Worm (Caenorhabditis elegans) whole organism, late embryonic: ENCODE results near the gene cmd-1.

ENCODE experiments used
- ama-1 ChIP-seq: fragments of 150-350 bp; optimal IDR thresholded peaks from 2 replicates; lab custom pipeline; 2014
- ceh-14 ChIP-seq: sonication (generic microtip); optimal IDR thresholded peaks from 2 replicates; lab custom pipeline; 2016; ENCODE audit warnings: missing genotype, missing genetic modification characterization, missing compliant biosample characterization
- lin-11 ChIP-seq: fragments of 200-800 bp; sonication (Bioruptor generic); optimal IDR thresholded peaks from 2 replicates; lab custom pipeline; 2018; ENCODE audit warnings: mild to moderate bottlenecking, missing genetic modification characterization, missing compliant biosample characterization
- pag-3 ChIP-seq: sonication (generic microtip); optimal IDR thresholded peaks from 2 replicates; lab custom pipeline; 2016; ENCODE audit warnings: missing compliant biosample characterization, missing genetic modification characterization, borderline replicate concordance
- sox-4 ChIP-seq: sonication (generic microtip); optimal IDR thresholded peaks from 2 replicates; lab custom pipeline; 2017; ENCODE audit warnings: mild to moderate bottlenecking, missing genetic modification characterization, inconsistent platforms, missing compliant biosample characterization

ce11 chrV:1133840-1134239 lies 22.2 kb upstream of the cmd-1 start, which contains the start of gene cpr-5:
- TF ChIP-seq pag-3 (tag; lab: Kevin White, UChicago), result no peak
- TF ChIP-seq sox-4 (tag; lab: Kevin White, UChicago), result no peak
- no peak for TF ChIP-seq ceh-14 (tag; lab: Kevin White, UChicago)
- TF ChIP-seq ama-1 (lab: Kevin White, UChicago), result no peak
- no peak for TF ChIP-seq lin-11 (tag; lab: Kevin White, UChicago)
